Fruit fly (Drosophila melanogaster) whole organism, embryonic: ENCODE results near the gene AcCoAS.

Experiments
- CG15601 ChIP-seq: fragments of 200-800 bp; sonication (Bioruptor generic); optimal IDR thresholded peaks from 3 replicates; lab custom pipeline; 2019; ENCODE audit warnings: missing biosample characterization, mild to moderate bottlenecking, missing genetic modification characterization, moderate library complexity
- CG18619 ChIP-seq: fragments of 200-800 bp; sonication (Bioruptor generic); optimal IDR thresholded peaks from 3 replicates; lab custom pipeline; 2017; ENCODE audit warnings: missing biosample characterization, mild to moderate bottlenecking, missing genetic modification characterization
- CG5245 ChIP-seq: fragments of 200-800 bp; sonication (Bioruptor generic); optimal IDR thresholded peaks from 3 replicates; lab custom pipeline; 2016; ENCODE audit warnings: missing biosample characterization, missing genetic modification characterization
- CG6854 ChIP-seq: fragments of 200-800 bp; sonication (Bioruptor generic); optimal IDR thresholded peaks from 3 replicates; lab custom pipeline; 2017; ENCODE audit warnings: missing biosample characterization, mild to moderate bottlenecking, missing genetic modification characterization
- Oli ChIP-seq: fragments of 200-800 bp; sonication (Bioruptor generic); optimal IDR thresholded peaks from 2 replicates; lab custom pipeline; 2018; ENCODE audit warnings: missing biosample characterization, mild to moderate bottlenecking, missing genetic modification characterization, moderate library complexity
- nom ChIP-seq: fragments of 200-800 bp; sonication (Bioruptor generic); optimal IDR thresholded peaks from 2 replicates; lab custom pipeline; 2017; ENCODE audit warnings: missing biosample characterization, missing genetic modification characterization, mild to moderate bottlenecking, moderate library complexity, missing genetic modification reagents

DNA sequence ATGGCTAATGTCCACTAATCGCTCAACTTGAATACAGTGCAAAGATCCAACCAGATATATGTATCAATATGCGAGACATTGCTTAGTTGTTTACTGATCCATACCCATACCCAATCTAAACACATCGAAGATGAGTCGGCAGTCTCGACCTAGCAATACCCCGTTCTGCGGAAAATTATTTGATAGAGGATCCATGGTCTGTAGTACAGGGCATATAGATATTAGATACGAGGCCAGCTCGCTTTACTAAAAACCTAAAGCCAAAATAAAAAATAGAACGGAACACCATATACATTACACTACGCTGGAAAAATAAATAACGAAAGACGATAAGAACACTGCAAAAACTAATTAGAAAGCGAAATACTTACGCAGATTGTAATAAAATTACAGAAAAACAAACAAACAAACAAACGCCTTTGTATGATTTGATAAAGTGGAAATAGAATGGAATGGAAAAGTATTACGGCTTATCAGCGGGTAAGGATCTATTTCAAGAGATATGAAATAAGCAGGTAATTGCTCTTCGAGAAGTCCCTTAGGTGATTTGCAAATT is 13.9 kb downstream of the AcCoAS start:
- TF ChIP-seq CG6854 (GFP tag; lab: Kevin White, UChicago), result no peak
- no peak for TF ChIP-seq CG18619
- no peak for TF ChIP-seq nom
- TF ChIP-seq CG15601 (tag; lab: Kevin White, UChicago), result no peak
- TF ChIP-seq CG5245 (GFP tag; lab: Kevin White, UChicago), result no peak
- no peak for TF ChIP-seq Oli (tag; lab: Kevin White, UChicago)
